Worm (Caenorhabditis elegans) whole organism, young adult: ENCODE data around the gene viro-2.

Experiments
- B0019.2 ChIP-seq: fragments of 200-800 bp; sonication (Bioruptor generic); conservative IDR thresholded peaks from 2 replicates; pipeline ENCODE4 v1.3.6; 2022; ENCODE audit warnings: missing genetic modification reagents, missing genetic modification characterization, missing compliant biosample characterization
- B0336.3 ChIP-seq: fragments of 200-800 bp; sonication (Bioruptor generic); IDR thresholded peaks from 2 replicates; pipeline ENCODE4 v1.3.6; 2022; ENCODE audit warnings: missing genetic modification characterization, missing compliant biosample characterization
- C06A6.2 ChIP-seq: fragments of 200-800 bp; sonication (Bioruptor generic); conservative IDR thresholded peaks from 2 replicates; pipeline ENCODE4 v1.3.6; 2022; ENCODE audit warnings: missing genetic modification characterization, missing compliant biosample characterization
- F23B12.7 ChIP-seq: sonication (generic microtip); optimal IDR thresholded peaks from 2 replicates; lab custom pipeline; 2017; ENCODE audit warnings: missing genetic modification characterization, mild to moderate bottlenecking, missing compliant biosample characterization, antibody characterized with exemption, moderate library complexity; ENCODE audit not compliant: insufficient read depth
- Y95B8A.8 ChIP-seq: fragments of 200-800 bp; sonication (Bioruptor generic); IDR thresholded peaks from 2 replicates; pipeline ENCODE4 v1.3.6; 2022; ENCODE audit warnings: missing genetic modification reagents, missing genetic modification characterization, missing compliant biosample characterization
- ZK185.1 ChIP-seq: sonication (generic microtip); optimal IDR thresholded peaks from 2 replicates; lab custom pipeline; 2016; ENCODE audit warnings: mild to moderate bottlenecking, missing genetic modification characterization, missing compliant biosample characterization; ENCODE audit not compliant: poor library complexity, severe bottlenecking
- ama-1 ChIP-seq, 3 experiments: fragments of 150-350 bp in 1 of 3; sonication (generic microtip) in 2 of 3; optimal IDR thresholded peaks; 2 replicates each; lab custom pipeline; 2014 to 2018; ENCODE audit warnings: missing biosample characterization in 2 of 3, missing genetic modification characterization in 2 of 3, missing genetic modification reagents in 2 of 3
- aptf-3 ChIP-seq: fragments of 200-800 bp; sonication (Bioruptor generic); IDR thresholded peaks from 2 replicates; pipeline ENCODE4 v1.3.6; 2022; ENCODE audit warnings: missing genetic modification characterization, missing compliant biosample characterization
- atf-7 ChIP-seq: sonication (generic microtip); optimal IDR thresholded peaks from 2 replicates; lab custom pipeline; 2017; ENCODE audit warnings: mild to moderate bottlenecking, missing genetic modification characterization, missing compliant biosample characterization
- athp-1 ChIP-seq: sonication (generic microtip); optimal IDR thresholded peaks from 2 replicates; lab custom pipeline; 2017; ENCODE audit warnings: mild to moderate bottlenecking, missing genetic modification characterization, missing compliant biosample characterization
- attf-3 ChIP-seq: fragments of 200-800 bp; sonication (Bioruptor generic); conservative IDR thresholded peaks from 2 replicates; pipeline ENCODE4 v1.3.6; 2022; ENCODE audit warnings: missing genetic modification reagents, missing genetic modification characterization, missing compliant biosample characterization
- attf-6 ChIP-seq: fragments of 200-800 bp; sonication (Bioruptor generic); IDR thresholded peaks from 2 replicates; pipeline ENCODE4 v1.3.6; 2022; ENCODE audit warnings: missing genetic modification reagents, missing genetic modification characterization, missing compliant biosample characterization
- bed-1 ChIP-seq: fragments of 200-800 bp; sonication (Bioruptor generic); IDR thresholded peaks from 2 replicates; pipeline ENCODE4 v1.3.6; 2022; ENCODE audit warnings: missing genetic modification reagents, missing genetic modification characterization, missing compliant biosample characterization
- ceh-79 ChIP-seq: sonication (generic microtip); optimal IDR thresholded peaks from 2 replicates; lab custom pipeline; 2017; ENCODE audit warnings: mild to moderate bottlenecking, missing genetic modification characterization, missing compliant biosample characterization
- ceh-91 ChIP-seq: fragments of 200-800 bp; sonication (Bioruptor generic); IDR thresholded peaks from 2 replicates; pipeline ENCODE4 v1.3.6; 2022; ENCODE audit warnings: missing genetic modification reagents, missing genetic modification characterization, missing compliant biosample characterization
- chd-7 ChIP-seq: sonication (generic microtip); optimal IDR thresholded peaks from 2 replicates; lab custom pipeline; 2016; ENCODE audit warnings: mild to moderate bottlenecking, missing genetic modification characterization, moderate library complexity, missing compliant biosample characterization
- efl-1 ChIP-seq: fragments of 150-350 bp; optimal IDR thresholded peaks from 2 replicates; lab custom pipeline; 2014; ENCODE audit warnings: missing biosample characterization, missing genetic modification reagents, missing genetic modification characterization
- ekl-4 ChIP-seq: fragments of 200-800 bp; sonication (Bioruptor generic); IDR thresholded peaks from 2 replicates; pipeline ENCODE4 v1.3.6; 2022; ENCODE audit warnings: missing genetic modification reagents, missing genetic modification characterization, missing compliant biosample characterization
- fkh-3 ChIP-seq: sonication (generic microtip); optimal IDR thresholded peaks from 2 replicates; lab custom pipeline; 2016; ENCODE audit warnings: mild to moderate bottlenecking, missing genetic modification characterization, missing compliant biosample characterization
- hlh-12 ChIP-seq: sonication (generic microtip); optimal IDR thresholded peaks from 2 replicates; lab custom pipeline; 2016; ENCODE audit warnings: missing genetic modification characterization, missing compliant biosample characterization
- lag-1 ChIP-seq: fragments of 200-800 bp; sonication (Bioruptor generic); IDR thresholded peaks from 2 replicates; pipeline ENCODE4 v1.3.6; 2022; ENCODE audit warnings: missing genetic modification reagents, missing genetic modification characterization, missing compliant biosample characterization
- lin-26 ChIP-seq: fragments of 200-800 bp; sonication (Bioruptor generic); IDR thresholded peaks from 2 replicates; pipeline ENCODE4 v1.3.6; 2022; ENCODE audit warnings: missing genetic modification reagents, missing genetic modification characterization, missing compliant biosample characterization
- lin-35 ChIP-seq, 3 experiments: fragments of 150-350 bp in 2 of 3; sonication (generic microtip) in 1 of 3; optimal IDR thresholded peaks; 2 replicates each; lab custom pipeline; 2014 to 2018; ENCODE audit warnings: missing biosample characterization in 3 of 3, missing genetic modification characterization in 3 of 3, missing genetic modification reagents in 3 of 3
- lin-54 ChIP-seq: fragments of 200-800 bp; sonication (Bioruptor generic); optimal IDR thresholded peaks from 2 replicates; lab custom pipeline; 2018; ENCODE audit warnings: mild to moderate bottlenecking, missing genetic modification characterization, missing compliant biosample characterization
- lsy-27 ChIP-seq: sonication (generic microtip); optimal IDR thresholded peaks from 2 replicates; lab custom pipeline; 2017; ENCODE audit warnings: missing genetic modification characterization, mild to moderate bottlenecking, missing compliant biosample characterization, antibody characterized with exemption, missing genotype, borderline replicate concordance; ENCODE audit not compliant: insufficient read depth
- madf-10 ChIP-seq: sonication (generic microtip); optimal IDR thresholded peaks from 2 replicates; lab custom pipeline; 2016; ENCODE audit warnings: mild to moderate bottlenecking, missing genetic modification characterization, missing compliant biosample characterization
- madf-3 ChIP-seq: fragments of 200-800 bp; sonication (Bioruptor generic); IDR thresholded peaks from 2 replicates; pipeline ENCODE4 v1.3.6; 2022; ENCODE audit warnings: missing genetic modification reagents, missing genetic modification characterization, missing compliant biosample characterization
- nhr-120 ChIP-seq: fragments of 200-800 bp; sonication (Bioruptor generic); IDR thresholded peaks from 2 replicates; pipeline ENCODE4 v1.3.6; 2022; ENCODE audit warnings: missing genetic modification characterization, missing compliant biosample characterization
- nhr-80 ChIP-seq: sonication (generic microtip); optimal IDR thresholded peaks from 2 replicates; lab custom pipeline; 2016; ENCODE audit warnings: missing genetic modification characterization, missing compliant biosample characterization
- rcor-1 ChIP-seq: fragments of 200-800 bp; sonication (Bioruptor generic); IDR thresholded peaks from 2 replicates; pipeline ENCODE4 v1.3.6; 2022; ENCODE audit warnings: missing genetic modification reagents, missing genetic modification characterization, missing compliant biosample characterization
- rec-8 ChIP-seq, 2 experiments: sonication (generic microtip); optimal IDR thresholded peaks; 2 replicates each; lab custom pipeline; 2016; ENCODE audit warnings: mild to moderate bottlenecking in 2 of 2, missing genetic modification characterization in 2 of 2, missing genetic modification reagents in 2 of 2, missing genotype in 2 of 2, missing biosample characterization in 1 of 2, missing compliant biosample characterization in 1 of 2, moderate library complexity in 1 of 2
- snpc-1.3 ChIP-seq: sonication (generic microtip); optimal IDR thresholded peaks from 2 replicates; lab custom pipeline; 2017; ENCODE audit warnings: missing genetic modification characterization, mild to moderate bottlenecking, missing compliant biosample characterization, antibody characterized with exemption, moderate library complexity, missing genotype, missing genetic modification reagents; ENCODE audit not compliant: insufficient read depth
- snpc-4 ChIP-seq, 5 experiments: fragments of 150-350 bp in 1 of 5; sonication (generic microtip) in 4 of 5; optimal IDR thresholded peaks; 2 replicates each; lab custom pipeline; 2014 to 2018; ENCODE audit warnings: missing genetic modification characterization in 5 of 5, missing biosample characterization in 3 of 5, antibody characterized with exemption in 2 of 5, mild to moderate bottlenecking in 2 of 5, missing compliant biosample characterization in 2 of 5, missing genotype in 2 of 5, moderate library complexity in 2 of 5, missing genetic modification reagents in 1 of 5
- sptf-2 ChIP-seq: fragments of 200-800 bp; sonication (Bioruptor generic); optimal IDR thresholded peaks from 2 replicates; lab custom pipeline; 2018; ENCODE audit warnings: mild to moderate bottlenecking, missing genetic modification characterization, missing compliant biosample characterization
- tbp1 ChIP-seq: fragments of 200-800 bp; sonication (Bioruptor generic); optimal IDR thresholded peaks from 2 replicates; lab custom pipeline; 2018; ENCODE audit warnings: mild to moderate bottlenecking, missing genetic modification characterization, missing compliant biosample characterization
- unc-62 ChIP-seq: fragments of 150-350 bp; optimal IDR thresholded peaks from 2 replicates; lab custom pipeline; 2014; ENCODE audit warnings: missing biosample characterization, missing genetic modification reagents, missing genetic modification characterization
- xnd-1 ChIP-seq: sonication (generic microtip); optimal IDR thresholded peaks from 2 replicates; lab custom pipeline; 2016; ENCODE audit warnings: missing genotype, missing genetic modification reagents, missing genetic modification characterization, missing compliant biosample characterization
- ztf-22 ChIP-seq: fragments of 200-800 bp; sonication (Bioruptor generic); optimal IDR thresholded peaks from 2 replicates; lab custom pipeline; 2018; ENCODE audit warnings: mild to moderate bottlenecking, missing genetic modification characterization, moderate library complexity, missing compliant biosample characterization

Gene viro-2

DNA sequence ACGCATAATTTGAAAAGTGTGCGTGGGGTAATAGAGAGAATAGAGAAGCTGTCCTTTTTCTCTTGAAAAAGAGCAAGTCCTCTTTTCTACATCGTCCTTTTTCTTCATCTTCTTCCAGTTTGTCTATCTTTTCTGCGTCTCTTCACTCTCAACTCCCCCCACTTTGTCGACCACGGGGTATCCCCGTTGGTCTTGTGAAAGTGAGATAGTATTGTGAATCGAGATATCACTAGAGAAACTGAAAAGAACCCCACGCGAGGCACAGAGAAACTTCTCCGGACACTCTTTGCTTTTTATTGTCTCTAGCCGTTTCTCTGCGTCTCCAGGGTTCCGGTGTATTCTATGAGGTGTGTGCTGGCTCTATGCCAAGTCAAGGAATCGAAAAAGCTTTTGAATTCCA lies 26.9 kb downstream of the viro-2 start (continued):
- TF ChIP-seq snpc-1.3 (no peak), tbp1 (GFP tag; lab: Kevin White, UChicago) (peak; percentile 51), attf-6 (no peak), unc-62 (GFP tag; lab: Kevin White, UChicago) (peak; percentile 29), ama-1 (optimal IDR thresholded peaks at IDR 0.05; lab: Kevin White, UChicago) (peak; percentile 3), ama-1 (GFP tag; optimal IDR thresholded peaks at IDR 0.05; lab: Kevin White, UChicago) (no peak), athp-1 (tag; lab: Kevin White, UChicago) (peak; percentile 18), B0336.3 (GFP tag; lab: Robert Waterston, UW) (peak; percentile 87), C06A6.2 (peak; percentile 82), ekl-4 (GFP tag; lab: Robert Waterston, UW) (peak; percentile 85), chd-7 (tag; lab: Kevin White, UChicago) (peak; percentile 87), nhr-80 (tag; lab: Kevin White, UChicago) (peak; percentile 77), lin-54 (GFP tag; lab: Kevin White, UChicago) (peak; percentile 60), Y95B8A.8 (GFP tag; lab: Robert Waterston, UW) (peak; percentile 66; the same call in 1 of the 2 replicates), snpc-4 (GFP tag; optimal IDR thresholded peaks at IDR 0.05; lab: Kevin White, UChicago) (peak; percentile 52), snpc-4 (tag; optimal IDR thresholded peaks at IDR 0.05; lab: Kevin White, UChicago) (peak; percentile 28 to 74 (median 59)), ztf-22 (GFP tag; lab: Kevin White, UChicago) (no peak), lin-35 (GFP tag; optimal IDR thresholded peaks at IDR 0.05; lab: Kevin White, UChicago) (peak in 1 of 3 experiments; percentile 75)

- TF ChIP-seq madf-3 (GFP tag; lab: Robert Waterston, UW): peak; percentile 73; the same call in 1 of the 2 replicates
- TF ChIP-seq sptf-2: no peak
Observed at ce11 chrIII:7158709-7159108, 30.0 kb downstream of the viro-2 start, which contains the start of gene nuo-4. nuo-4 (minus strand) TSS chrIII:7158809.

ce11 chrIII:7159246-7159645 lies 30.5 kb downstream of the viro-2 start:
- TF ChIP-seq rcor-1 (no peak), ceh-91 (GFP tag; lab: Robert Waterston, UW) (no peak), madf-10 (tag; lab: Kevin White, UChicago) (no peak), bed-1 (GFP tag; lab: Robert Waterston, UW) (no peak), B0019.2 (GFP tag; lab: Robert Waterston, UW) (no peak), ceh-79 (no peak), lin-26 (GFP tag; lab: Robert Waterston, UW) (no peak)

DNA sequence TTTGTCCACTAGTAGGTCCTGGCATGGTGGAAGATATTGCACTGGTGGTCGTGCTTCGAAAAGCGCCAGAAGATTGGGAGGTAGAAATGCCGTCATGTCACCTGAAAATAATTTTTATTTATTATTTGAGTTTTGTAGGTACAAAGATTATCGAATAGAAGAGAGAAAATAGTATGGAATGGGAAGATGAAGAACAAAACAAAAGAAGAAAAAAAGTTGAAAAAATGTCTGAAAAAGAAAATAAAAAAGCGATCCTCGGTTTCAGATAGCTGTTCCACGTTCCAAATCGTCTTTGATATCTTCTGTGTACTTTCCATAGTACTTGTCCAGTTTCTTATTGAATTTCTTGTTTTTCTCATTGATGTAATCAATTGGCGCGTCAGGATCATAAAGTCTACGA lies 32.4 kb downstream of the viro-2 start, which contains the start of gene rnp-7:
Gene rnp-7, minus strand, starts transcription at position 101 of the 400 bp plus-strand sequence.
- no peak for TF ChIP-seq attf-3

ce11 chrIII:7162065-7162762 lies 33.5 kb downstream of the viro-2 start, which contains the start of the genes syf-2 and K04G7.1:
syf-2 (minus strand) TSS chrIII:7162115.
K04G7.1 (plus strand) TSS chrIII:7162712.
- TF ChIP-seq madf-10 (tag; lab: Kevin White, UChicago): peak; percentile 48
- TF ChIP-seq tbp1 (GFP tag; lab: Kevin White, UChicago): peak; percentile 71
- peak; percentile 64 for TF ChIP-seq ZK185.1 (tag; lab: Kevin White, UChicago)
- no peak for TF ChIP-seq lag-1 (GFP tag; lab: Robert Waterston, UW)
- TF ChIP-seq Y95B8A.8 (GFP tag; lab: Robert Waterston, UW): peak; percentile 84; the same call in 1 of the 2 replicates
- peak; percentile 97 for TF ChIP-seq lin-54 (GFP tag; lab: Kevin White, UChicago)
- TF ChIP-seq efl-1 (GFP tag; lab: Kevin White, UChicago): peak; percentile 82
- peak; percentile 20 for TF ChIP-seq unc-62 (GFP tag; lab: Kevin White, UChicago)
- no peak for TF ChIP-seq hlh-12 (tag; lab: Kevin White, UChicago)
- TF ChIP-seq nhr-120: no peak
- peak; percentile 35 for TF ChIP-seq atf-7
- no peak for TF ChIP-seq xnd-1 (tag; lab: Kevin White, UChicago)
- 0 out of 2 replicates have a peak, but pooled peaks have one; percentile 44 for TF ChIP-seq B0019.2 (GFP tag; lab: Robert Waterston, UW)
- TF ChIP-seq aptf-3: no peak
- TF ChIP-seq F23B12.7 (tag; lab: Kevin White, UChicago): peak; percentile 80
- no peak for TF ChIP-seq fkh-3 (tag; lab: Kevin White, UChicago)
- no peak for TF ChIP-seq rec-8 (tag; optimal IDR thresholded peaks at IDR 0.05; lab: Kevin White, UChicago)
- no peak for TF ChIP-seq lsy-27 (tag; lab: Kevin White, UChicago)
- TF ChIP-seq lin-35 (GFP tag; optimal IDR thresholded peaks at IDR 0.05; lab: Kevin White, UChicago): peak; percentile 39 to 93 (median 45)
